Fruit fly (Drosophila melanogaster) whole organism, embryonic: ENCODE measurements around the gene hll.

Experiments
- Bdp1 ChIP-seq: fragments of 200-800 bp; sonication (Bioruptor generic); optimal IDR thresholded peaks from 3 replicates; lab custom pipeline; 2016; ENCODE audit warnings: missing biosample characterization, missing genetic modification characterization
- CG10147 ChIP-seq: fragments of 200-800 bp; sonication (Bioruptor generic); optimal IDR thresholded peaks from 2 replicates; lab custom pipeline; 2019; ENCODE audit warnings: missing biosample characterization, mild to moderate bottlenecking, missing genetic modification characterization, moderate library complexity
- CG10209 ChIP-seq: fragments of 200-800 bp; sonication (Bioruptor generic); optimal IDR thresholded peaks from 3 replicates; lab custom pipeline; 2017; ENCODE audit warnings: missing biosample characterization, mild to moderate bottlenecking, missing genetic modification characterization, missing genetic modification reagents
- CG11085 ChIP-seq: fragments of 200-800 bp; sonication (Bioruptor generic); IDR thresholded peaks from 2 replicates; pipeline ENCODE4 v1.3.6; 2022; ENCODE audit warnings: missing biosample characterization, missing genetic modification characterization
- CG11504 ChIP-seq: fragments of 200-800 bp; sonication (Bioruptor generic); optimal IDR thresholded peaks from 3 replicates; lab custom pipeline; 2019; ENCODE audit warnings: missing biosample characterization, mild to moderate bottlenecking, missing genetic modification characterization, moderate library complexity
- CG12104 ChIP-seq: fragments of 200-800 bp; sonication (Bioruptor generic); optimal IDR thresholded peaks from 3 replicates; lab custom pipeline; 2016; ENCODE audit warnings: missing biosample characterization, missing genetic modification characterization
- CG15011 ChIP-seq: fragments of 200-800 bp; sonication (Bioruptor generic); optimal IDR thresholded peaks from 3 replicates; lab custom pipeline; 2018; ENCODE audit warnings: missing biosample characterization, mild to moderate bottlenecking, missing genetic modification characterization
- CG15514 ChIP-seq: fragments of 200-800 bp; sonication (Bioruptor generic); optimal IDR thresholded peaks from 3 replicates; lab custom pipeline; 2017; ENCODE audit warnings: missing biosample characterization, missing genetic modification characterization, mild to moderate bottlenecking, moderate library complexity, missing genetic modification reagents
- CG1647 ChIP-seq: fragments of 200-800 bp; sonication (Bioruptor generic); optimal IDR thresholded peaks from 3 replicates; lab custom pipeline; 2016; ENCODE audit warnings: missing biosample characterization, missing genetic modification characterization
- CG17328 ChIP-seq: fragments of 200-800 bp; sonication (Bioruptor generic); IDR thresholded peaks from 2 replicates; pipeline ENCODE4 v1.3.6; 2022; ENCODE audit warnings: missing biosample characterization, missing genetic modification characterization
- CG18262 ChIP-seq: fragments of 200-800 bp; optimal IDR thresholded peaks from 3 replicates; lab custom pipeline; 2019; ENCODE audit warnings: missing biosample characterization, mild to moderate bottlenecking, missing genetic modification characterization, moderate library complexity
- CG30431 ChIP-seq: fragments of 200-800 bp; sonication (Bioruptor generic); optimal IDR thresholded peaks from 2 replicates; lab custom pipeline; 2017; ENCODE audit warnings: missing biosample characterization, missing genetic modification characterization
- CG31365 ChIP-seq: fragments of 200-800 bp; sonication (Bioruptor generic); optimal IDR thresholded peaks from 2 replicates; lab custom pipeline; 2018; ENCODE audit warnings: missing biosample characterization, mild to moderate bottlenecking, missing genetic modification characterization
- CG31441 ChIP-seq: fragments of 200-800 bp; sonication (Bioruptor generic); IDR thresholded peaks from 2 replicates; pipeline ENCODE4 v1.3.6; 2022; ENCODE audit warnings: missing biosample characterization, missing genetic modification characterization
- CG4328 ChIP-seq: fragments of 200-800 bp; sonication (Bioruptor generic); optimal IDR thresholded peaks from 3 replicates; lab custom pipeline; 2017; ENCODE audit warnings: missing biosample characterization, missing genetic modification reagents, missing genetic modification characterization
- CG43689 ChIP-seq: fragments of 200-800 bp; sonication (Bioruptor generic); IDR thresholded peaks from 2 replicates; pipeline ENCODE4 v1.3.6; 2022; ENCODE audit warnings: missing biosample characterization, missing genetic modification characterization
- CG4707 ChIP-seq: fragments of 200-800 bp; sonication (Bioruptor generic); optimal IDR thresholded peaks from 2 replicates; lab custom pipeline; 2018; ENCODE audit warnings: missing biosample characterization, mild to moderate bottlenecking, missing genetic modification characterization, moderate library complexity
- CG4730 ChIP-seq: fragments of 200-800 bp; sonication (Bioruptor generic); IDR thresholded peaks from 2 replicates; pipeline ENCODE4 v1.3.6; 2022; ENCODE audit warnings: missing biosample characterization, missing genetic modification characterization
- CG6654 ChIP-seq: fragments of 200-800 bp; sonication (Bioruptor generic); optimal IDR thresholded peaks from 2 replicates; lab custom pipeline; 2017; ENCODE audit warnings: missing biosample characterization, mild to moderate bottlenecking, missing genetic modification characterization
- CG7372 ChIP-seq: fragments of 200-800 bp; sonication (Bioruptor generic); IDR thresholded peaks from 2 replicates; pipeline ENCODE4 v1.3.6; 2022; ENCODE audit warnings: missing biosample characterization, missing genetic modification characterization
- CG7556 ChIP-seq: fragments of 200-800 bp; sonication (Bioruptor generic); optimal IDR thresholded peaks from 2 replicates; lab custom pipeline; 2017; ENCODE audit warnings: missing biosample characterization, mild to moderate bottlenecking, missing genetic modification characterization
- CG8478 ChIP-seq: fragments of >200 bp; optimal IDR thresholded peaks from 2 replicates; lab custom pipeline; 2018
- CG9876 ChIP-seq: fragments of 200-800 bp; sonication (Bioruptor generic); optimal IDR thresholded peaks from 2 replicates; lab custom pipeline; 2016; ENCODE audit warnings: missing biosample characterization, missing genetic modification characterization
- Fer3 ChIP-seq: fragments of 200-800 bp; sonication (Bioruptor generic); optimal IDR thresholded peaks from 2 replicates; lab custom pipeline; 2018; ENCODE audit warnings: missing biosample characterization, mild to moderate bottlenecking, missing genetic modification characterization, moderate library complexity
- Gsc ChIP-seq: fragments of 200-800 bp; sonication (Bioruptor generic); IDR thresholded peaks from 2 replicates; pipeline ENCODE4 v1.3.6; 2022; ENCODE audit warnings: missing biosample characterization, missing genetic modification characterization
- H15 ChIP-seq: fragments of 200-800 bp; sonication (Bioruptor generic); IDR thresholded peaks from 3 replicates; pipeline ENCODE4 v1.3.6; 2022; ENCODE audit warnings: missing biosample characterization, missing genetic modification characterization
- HHEX ChIP-seq: fragments of 200-800 bp; sonication (Bioruptor generic); optimal IDR thresholded peaks from 3 replicates; lab custom pipeline; 2017; ENCODE audit warnings: missing biosample characterization, mild to moderate bottlenecking, missing genetic modification characterization, missing genetic modification reagents
- HLH3B ChIP-seq: fragments of 200-800 bp; sonication (Bioruptor generic); IDR thresholded peaks from 2 replicates; pipeline ENCODE4 v1.3.6; 2022; ENCODE audit warnings: missing biosample characterization, missing genetic modification characterization
- HLHmδ ChIP-seq: fragments of 200-800 bp; sonication (Bioruptor generic); optimal IDR thresholded peaks from 2 replicates; lab custom pipeline; 2018; ENCODE audit warnings: missing biosample characterization, mild to moderate bottlenecking, missing genetic modification characterization, moderate library complexity
- Jarid2 ChIP-seq: fragments of 200-800 bp; sonication (Bioruptor generic); optimal IDR thresholded peaks from 3 replicates; lab custom pipeline; 2017; ENCODE audit warnings: mild to moderate bottlenecking, missing biosample characterization, missing genetic modification reagents, missing genetic modification characterization
- Lim3 ChIP-seq: fragments of 200-800 bp; sonication (Bioruptor generic); IDR thresholded peaks from 2 replicates; pipeline ENCODE4 v1.3.6; 2022; ENCODE audit warnings: missing biosample characterization, missing genetic modification characterization
- Oaz ChIP-seq: fragments of 200-800 bp; sonication (Bioruptor generic); IDR thresholded peaks from 2 replicates; pipeline ENCODE4 v1.3.6; 2022; ENCODE audit warnings: missing biosample characterization, missing genetic modification characterization
- Trl ChIP-seq, 3 experiments: fragments of >200 bp in 2 of 3; fragments of 200-800 bp in 1 of 3; sonication (Bioruptor generic) in 1 of 3; optimal IDR thresholded peaks; 2 replicates in 1 of 3; 3 replicates in 2 of 3; lab custom pipeline; 2016 to 2017; ENCODE audit warnings: missing biosample characterization in 1 of 3, missing genetic modification characterization in 1 of 3
- chm ChIP-seq: fragments of 200-800 bp; sonication (Bioruptor generic); IDR thresholded peaks from 2 replicates; pipeline ENCODE4 v1.3.6; 2022; ENCODE audit warnings: missing biosample characterization, missing genetic modification characterization
- dan ChIP-seq: fragments of 200-800 bp; sonication (Bioruptor generic); IDR thresholded peaks from 2 replicates; pipeline ENCODE4 v1.3.6; 2022; ENCODE audit warnings: missing biosample characterization, missing genetic modification characterization
- fd102C ChIP-seq: fragments of 200-800 bp; sonication (Bioruptor generic); optimal IDR thresholded peaks from 2 replicates; lab custom pipeline; 2018; ENCODE audit warnings: missing biosample characterization, mild to moderate bottlenecking, missing genetic modification characterization, moderate library complexity
- fd3F ChIP-seq: fragments of 200-800 bp; sonication (Bioruptor generic); optimal IDR thresholded peaks from 2 replicates; lab custom pipeline; 2018; ENCODE audit warnings: missing biosample characterization, mild to moderate bottlenecking, missing genetic modification characterization, moderate library complexity
- hth ChIP-seq: fragments of >200 bp; optimal IDR thresholded peaks from 2 replicates; lab custom pipeline; 2017; ENCODE audit warnings: inconsistent platforms
- jumu ChIP-seq: fragments of 200-800 bp; sonication (Bioruptor generic); optimal IDR thresholded peaks from 3 replicates; lab custom pipeline; 2016; ENCODE audit warnings: missing biosample characterization, missing genetic modification characterization
- kni ChIP-seq: fragments of 200-800 bp; sonication (Bioruptor generic); optimal IDR thresholded peaks from 3 replicates; lab custom pipeline; 2017; ENCODE audit warnings: mild to moderate bottlenecking, missing biosample characterization, missing genetic modification reagents, missing genetic modification characterization
- knrl ChIP-seq: fragments of 200-800 bp; sonication (Bioruptor generic); IDR thresholded peaks from 3 replicates; pipeline ENCODE4 v1.3.6; 2022; ENCODE audit warnings: missing biosample characterization, missing genetic modification characterization; ENCODE audit not compliant: partially characterized antibody
- lilli ChIP-seq: fragments of 200-800 bp; sonication (Bioruptor generic); optimal IDR thresholded peaks from 3 replicates; lab custom pipeline; 2016; ENCODE audit warnings: missing biosample characterization, missing genetic modification characterization
- nerfin-1 ChIP-seq: fragments of 200-800 bp; sonication (Bioruptor generic); optimal IDR thresholded peaks from 3 replicates; lab custom pipeline; 2019; ENCODE audit warnings: missing biosample characterization, mild to moderate bottlenecking, missing genetic modification characterization, moderate library complexity
- schlank ChIP-seq: fragments of 200-800 bp; sonication (Bioruptor generic); optimal IDR thresholded peaks from 2 replicates; lab custom pipeline; 2018; ENCODE audit warnings: missing biosample characterization, mild to moderate bottlenecking, missing genetic modification characterization
- tio ChIP-seq: fragments of 200-800 bp; sonication (Bioruptor generic); optimal IDR thresholded peaks from 2 replicates; lab custom pipeline; 2017; ENCODE audit warnings: missing biosample characterization, missing genetic modification characterization, inconsistent platforms
- toy ChIP-seq: fragments of 200-800 bp; sonication (Bioruptor generic); IDR thresholded peaks from 2 replicates; pipeline ENCODE4 v1.3.6; 2022; ENCODE audit warnings: missing biosample characterization, missing genetic modification characterization
- trh ChIP-seq: fragments of 200-800 bp; sonication (Bioruptor generic); optimal IDR thresholded peaks from 2 replicates; lab custom pipeline; 2016; ENCODE audit warnings: missing biosample characterization, missing genetic modification characterization
- ttk ChIP-seq: fragments of 200-800 bp; sonication (Bioruptor generic); IDR thresholded peaks from 2 replicates; pipeline ENCODE4 v2.1.2; 2022; ENCODE audit warnings: missing biosample characterization, missing genetic modification characterization
- vvl ChIP-seq: fragments of 200-800 bp; sonication (Bioruptor generic); IDR thresholded peaks from 2 replicates; pipeline ENCODE4 v1.3.6; 2022; ENCODE audit warnings: missing biosample characterization, missing genetic modification characterization
- wdn ChIP-seq: fragments of 200-800 bp; sonication (Bioruptor generic); IDR thresholded peaks from 2 replicates; pipeline ENCODE4 v1.3.6; 2022; ENCODE audit warnings: missing biosample characterization, missing genetic modification characterization

Gene hll

DNA sequence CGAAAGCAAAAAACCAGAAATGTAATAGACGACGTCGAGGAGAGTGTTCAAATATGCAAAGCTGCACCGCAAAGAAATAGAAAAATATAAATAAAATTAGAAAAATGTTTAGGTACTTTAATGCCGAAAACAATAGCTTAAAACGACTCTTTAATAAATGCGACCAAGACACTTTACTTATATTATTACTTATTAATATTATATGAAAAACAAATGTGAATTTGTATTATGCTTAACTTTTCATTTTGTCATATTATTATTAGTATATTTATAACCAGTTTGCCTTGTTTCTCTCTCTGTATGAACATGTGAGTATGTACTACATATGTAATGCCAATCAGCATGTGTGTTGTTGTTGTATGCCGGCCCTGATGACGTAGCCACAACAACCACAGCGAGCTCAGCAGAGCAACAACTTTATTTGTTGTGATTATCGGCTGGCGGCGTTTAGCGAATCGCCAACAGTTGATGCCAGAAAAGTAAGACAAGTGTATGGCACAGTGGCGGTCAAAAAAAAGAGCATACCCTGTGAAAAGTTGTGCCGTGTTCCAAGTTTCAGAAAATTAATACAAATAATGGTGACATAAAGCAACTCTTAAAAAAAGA is 4.6 kb upstream of the hll start (continued):
- peak; percentile 94 for TF ChIP-seq nerfin-1 (tag; lab: Kevin White, UChicago)
- TF ChIP-seq CG4328, result peak; percentile 92
- TF ChIP-seq vvl, result peak; percentile 95
- TF ChIP-seq CG15514 (GFP tag; lab: Kevin White, UChicago), result peak; percentile 86
- TF ChIP-seq CG6654 (GFP tag; lab: Kevin White, UChicago), result peak; percentile 70
- TF ChIP-seq Gsc (GFP tag; lab: Robert Waterston, UW), result peak; percentile 49
- TF ChIP-seq CG1647 (GFP tag; lab: Kevin White, UChicago), result peak; percentile 30
- TF ChIP-seq CG10147 (GFP tag; lab: Kevin White, UChicago), result peak; percentile 97
- peak; percentile 91 for TF ChIP-seq HLH3B (GFP tag; lab: Robert Waterston, UW)
- TF ChIP-seq CG30431 (GFP tag; lab: Kevin White, UChicago), result peak; percentile 71
- peak; percentile 79 for TF ChIP-seq H15 (GFP tag; lab: Robert Waterston, UW)
- TF ChIP-seq Fer3 (tag; lab: Kevin White, UChicago), result peak; percentile 95
- peak; percentile 87 for TF ChIP-seq Oaz
- TF ChIP-seq lilli (GFP tag; lab: Kevin White, UChicago), result peak; percentile 61
- TF ChIP-seq kni (GFP tag; lab: Kevin White, UChicago), result no peak
- TF ChIP-seq wdn (GFP tag; lab: Robert Waterston, UW), result peak; percentile 85
- TF ChIP-seq CG18262 (tag; lab: Kevin White, UChicago), result peak; percentile 98
- peak; percentile 95 for TF ChIP-seq CG10209
- TF ChIP-seq CG4707 (GFP tag; lab: Kevin White, UChicago), result peak; percentile 67
- TF ChIP-seq fd3F (GFP tag; lab: Kevin White, UChicago), result peak; percentile 95
- peak; percentile 91 for TF ChIP-seq HHEX
- no peak for TF ChIP-seq fd102C (GFP tag; lab: Kevin White, UChicago)
- no peak; the same call in none of the 2 replicates for TF ChIP-seq toy
- peak; percentile 89 for TF ChIP-seq ttk (GFP tag; lab: Robert Waterston, UW)
- TF ChIP-seq Lim3 (GFP tag; lab: Robert Waterston, UW), result peak; percentile 63
- peak; percentile 98 for TF ChIP-seq CG7556 (GFP tag; lab: Kevin White, UChicago)
- peak; percentile 76 for TF ChIP-seq chm (GFP tag; lab: Robert Waterston, UW)
- peak; percentile 23 for TF ChIP-seq jumu (GFP tag; lab: Kevin White, UChicago)
- TF ChIP-seq hth (lab: Kevin White, UChicago), result no peak
- peak; percentile 60; the same call in 1 of the 2 replicates for TF ChIP-seq CG43689
- peak; percentile 54 for TF ChIP-seq schlank (tag; lab: Kevin White, UChicago)
- no peak for TF ChIP-seq CG8478 (lab: Kevin White, UChicago)
- TF ChIP-seq HLHmδ (GFP tag; lab: Kevin White, UChicago), result peak; percentile 69
- peak; percentile 12 for TF ChIP-seq Bdp1 (GFP tag; lab: Kevin White, UChicago)
- peak; percentile 97 for TF ChIP-seq CG11504 (tag; lab: Kevin White, UChicago)
- peak; percentile 79 for TF ChIP-seq trh (GFP tag; lab: Kevin White, UChicago)
- peak; percentile 87 for TF ChIP-seq CG12104 (GFP tag; lab: Kevin White, UChicago)
- no peak for TF ChIP-seq knrl (GFP tag; lab: Robert Waterston, UW)
- no peak for TF ChIP-seq CG31365 (tag; lab: Kevin White, UChicago)
- peak; percentile 84 for TF ChIP-seq CG15011
- peak; percentile 76 for TF ChIP-seq CG11085
- peak; percentile 88 for TF ChIP-seq CG4730 (GFP tag; lab: Robert Waterston, UW)
- TF ChIP-seq CG31441 (GFP tag; lab: Robert Waterston, UW), result peak; percentile 97
- TF ChIP-seq CG7372 (GFP tag; lab: Robert Waterston, UW), result peak; percentile 90
- TF ChIP-seq CG17328 (GFP tag; lab: Robert Waterston, UW), result peak; percentile 89
- TF ChIP-seq dan (GFP tag; lab: Robert Waterston, UW), result peak; percentile 46; the same call in 1 of the 2 replicates
- TF ChIP-seq CG9876, result peak; percentile 52
- TF ChIP-seq tio (GFP tag; lab: Kevin White, UChicago), result peak; percentile 79
- peak; percentile 79 for TF ChIP-seq Jarid2 (GFP tag; lab: Kevin White, UChicago)
- TF ChIP-seq Trl (optimal IDR thresholded peaks at IDR 0.05; lab: Kevin White, UChicago), result no peak
- no peak for TF ChIP-seq Trl (GFP tag; optimal IDR thresholded peaks at IDR 0.05; lab: Kevin White, UChicago)
